Worm (Caenorhabditis elegans) whole organism, mixed stage, embryonic: Measurements from ENCODE around the gene pal-1.
"Not testable (repeated sequence)": the region's sequence is repeated elsewhere in the genome, so short reads cannot be mapped to it uniquely, and the experiment has no call there.

ENCODE experiments used
- M03D4.4 ChIP-seq: sonication (generic microtip); optimal IDR thresholded peaks from 2 replicates; lab custom pipeline; 2017; ENCODE audit warnings: mild to moderate bottlenecking, missing genetic modification characterization, missing compliant biosample characterization
- bed-3 ChIP-seq: fragments of 200-800 bp; sonication (Bioruptor generic); optimal IDR thresholded peaks from 3 replicates; lab custom pipeline; 2018; ENCODE audit warnings: mild to moderate bottlenecking, missing genetic modification characterization, moderate library complexity, missing compliant biosample characterization
- ceh-39 ChIP-seq: fragments of 150-350 bp; optimal IDR thresholded peaks from 2 replicates; lab custom pipeline; 2014; ENCODE audit warnings: missing biosample characterization, missing genetic modification characterization
- ceh-43 ChIP-seq: fragments of 200-800 bp; sonication (Bioruptor generic); optimal IDR thresholded peaks from 2 replicates; lab custom pipeline; 2018; ENCODE audit warnings: mild to moderate bottlenecking, missing genetic modification characterization, moderate library complexity, missing compliant biosample characterization
- ceh-83 ChIP-seq: fragments of 200-800 bp; sonication (Bioruptor generic); optimal IDR thresholded peaks from 2 replicates; lab custom pipeline; 2018; ENCODE audit warnings: mild to moderate bottlenecking, missing genetic modification characterization, missing compliant biosample characterization
- cnd-1 ChIP-seq: fragments of 200-800 bp; sonication (Bioruptor generic); optimal IDR thresholded peaks from 2 replicates; lab custom pipeline; 2018; ENCODE audit warnings: mild to moderate bottlenecking, missing genetic modification characterization, missing compliant biosample characterization
- drap-1 ChIP-seq: fragments of 200-800 bp; sonication (Bioruptor generic); optimal IDR thresholded peaks from 3 replicates; lab custom pipeline; 2018; ENCODE audit warnings: mild to moderate bottlenecking, missing genetic modification characterization, missing compliant biosample characterization
- elt-1 ChIP-seq: sonication (generic microtip); optimal IDR thresholded peaks from 2 replicates; lab custom pipeline; 2017; ENCODE audit warnings: missing genetic modification characterization, mild to moderate bottlenecking, missing compliant biosample characterization, antibody characterized with exemption, moderate library complexity, borderline replicate concordance; ENCODE audit not compliant: insufficient read depth
- elt-3 ChIP-seq: fragments of 150-350 bp; optimal IDR thresholded peaks from 2 replicates; lab custom pipeline; 2014; ENCODE audit warnings: missing biosample characterization, missing genetic modification characterization
- flh-1 ChIP-seq: fragments of 200-800 bp; sonication (Bioruptor generic); optimal IDR thresholded peaks from 2 replicates; lab custom pipeline; 2018; ENCODE audit warnings: mild to moderate bottlenecking, missing genetic modification characterization, moderate library complexity, missing compliant biosample characterization
- ham-2 ChIP-seq: fragments of 200-800 bp; sonication (Bioruptor generic); optimal IDR thresholded peaks from 2 replicates; lab custom pipeline; 2018; ENCODE audit warnings: mild to moderate bottlenecking, missing genetic modification characterization, missing compliant biosample characterization
- hlh-1 ChIP-seq: fragments of 150-350 bp; optimal IDR thresholded peaks from 2 replicates; lab custom pipeline; 2014; ENCODE audit warnings: missing biosample characterization, missing genetic modification reagents, missing genetic modification characterization
- lin-32 ChIP-seq: fragments of 200-800 bp; sonication (Bioruptor generic); optimal IDR thresholded peaks from 2 replicates; lab custom pipeline; 2018; ENCODE audit warnings: mild to moderate bottlenecking, missing genetic modification characterization, missing compliant biosample characterization
- lsy-2 ChIP-seq: fragments of 150-350 bp; optimal IDR thresholded peaks from 2 replicates; lab custom pipeline; 2014; ENCODE audit warnings: missing biosample characterization, missing genetic modification characterization
- mab-5 ChIP-seq: fragments of 150-350 bp; optimal IDR thresholded peaks from 2 replicates; lab custom pipeline; 2014; ENCODE audit warnings: missing biosample characterization, missing genetic modification characterization
- mls-2 ChIP-seq: sonication (generic microtip); optimal IDR thresholded peaks from 2 replicates; lab custom pipeline; 2016; ENCODE audit warnings: mild to moderate bottlenecking, missing genetic modification characterization, moderate library complexity, missing compliant biosample characterization
- nhr-12 ChIP-seq: fragments of 150-350 bp; optimal IDR thresholded peaks from 2 replicates; lab custom pipeline; 2014; ENCODE audit warnings: missing biosample characterization, missing genetic modification characterization
- nhr-2 ChIP-seq: fragments of 150-350 bp; optimal IDR thresholded peaks from 2 replicates; lab custom pipeline; 2014; ENCODE audit warnings: missing biosample characterization, missing genetic modification characterization
- nhr-237 ChIP-seq: fragments of 150-350 bp; optimal IDR thresholded peaks from 2 replicates; lab custom pipeline; 2014; ENCODE audit warnings: missing biosample characterization, missing genetic modification characterization
- nhr-28 ChIP-seq: fragments of 150-350 bp; optimal IDR thresholded peaks from 2 replicates; lab custom pipeline; 2014; ENCODE audit warnings: missing biosample characterization, missing genetic modification characterization
- pha-4 ChIP-seq: fragments of 150-350 bp; optimal IDR thresholded peaks from 2 replicates; lab custom pipeline; 2018; ENCODE audit warnings: missing biosample characterization, missing genetic modification reagents, missing genetic modification characterization
- sem-2 ChIP-seq: fragments of 200-800 bp; sonication (Bioruptor generic); optimal IDR thresholded peaks from 2 replicates; lab custom pipeline; 2018; ENCODE audit warnings: mild to moderate bottlenecking, missing genetic modification characterization, missing compliant biosample characterization
- snpc-4 ChIP-seq: fragments of 150-350 bp; optimal IDR thresholded peaks from 2 replicates; lab custom pipeline; 2014; ENCODE audit warnings: missing biosample characterization, missing genetic modification characterization
- sptf-1 ChIP-seq: sonication (generic microtip); optimal IDR thresholded peaks from 2 replicates; lab custom pipeline; 2017; ENCODE audit warnings: mild to moderate bottlenecking, missing genetic modification characterization, moderate library complexity, missing compliant biosample characterization
- tbx-8 ChIP-seq: fragments of 200-800 bp; sonication (Bioruptor generic); optimal IDR thresholded peaks from 2 replicates; lab custom pipeline; 2018; ENCODE audit warnings: mild to moderate bottlenecking, missing genetic modification characterization, moderate library complexity, missing compliant biosample characterization
- unc-120 ChIP-seq: sonication (generic microtip); optimal IDR thresholded peaks from 2 replicates; lab custom pipeline; 2017; ENCODE audit warnings: missing genetic modification characterization, missing compliant biosample characterization; ENCODE audit not compliant: poor library complexity, severe bottlenecking
- unc-39 ChIP-seq: fragments of 150-350 bp; optimal IDR thresholded peaks from 2 replicates; lab custom pipeline; 2014; ENCODE audit warnings: missing biosample characterization, missing genetic modification characterization
- unc-62 ChIP-seq: fragments of 150-350 bp; optimal IDR thresholded peaks from 2 replicates; lab custom pipeline; 2014; ENCODE audit warnings: missing biosample characterization, missing genetic modification reagents, missing genetic modification characterization
- zip-8 ChIP-seq: fragments of 150-350 bp; optimal IDR thresholded peaks from 2 replicates; lab custom pipeline; 2014; ENCODE audit warnings: missing biosample characterization, missing genetic modification characterization
- ztf-11 ChIP-seq: fragments of 150-350 bp; optimal IDR thresholded peaks from 2 replicates; lab custom pipeline; 2014; ENCODE audit warnings: missing biosample characterization, missing genetic modification characterization

The pal-1 gene

DNA sequence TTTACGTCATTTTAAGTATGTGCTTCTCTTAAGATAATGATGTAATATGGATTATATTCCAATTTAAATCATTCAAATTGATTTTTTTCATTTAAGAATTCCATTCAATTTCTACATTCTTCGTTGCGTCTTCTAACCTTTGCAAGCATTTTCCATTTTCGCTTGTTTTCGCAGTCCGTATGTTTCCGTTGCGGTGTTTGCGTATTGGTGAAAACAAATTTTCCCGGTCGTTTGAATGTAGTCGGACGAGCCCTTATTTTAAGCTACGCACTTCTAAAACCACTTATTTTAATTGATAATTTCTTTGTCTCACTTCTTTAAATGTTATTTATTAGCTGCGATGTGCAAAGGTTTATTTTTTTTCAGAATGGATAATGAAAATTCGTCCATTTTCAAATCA lies 23.7 kb downstream of the pal-1 start, which contains the start of gene mel-28:
TSS of gene mel-28 (plus strand) at position 367 of the 400 bp plus-strand sequence.
- TF ChIP-seq drap-1, result no peak
- TF ChIP-seq elt-3 (tag; lab: Kevin White, UChicago), result no peak
- no peak for TF ChIP-seq cnd-1 (tag; lab: Kevin White, UChicago)
- no peak for TF ChIP-seq nhr-237 (tag; lab: Kevin White, UChicago)
- TF ChIP-seq ceh-83, result no peak
- TF ChIP-seq pha-4 (tag; lab: Kevin White, UChicago), result no peak
- TF ChIP-seq tbx-8 (GFP tag; lab: Kevin White, UChicago), result no peak
- TF ChIP-seq flh-1, result no peak
- TF ChIP-seq nhr-12 (tag; lab: Kevin White, UChicago), result no peak
- no peak for TF ChIP-seq lsy-2 (tag; lab: Kevin White, UChicago)
- no peak for TF ChIP-seq ham-2 (GFP tag; lab: Kevin White, UChicago)
- no peak for TF ChIP-seq mls-2 (tag; lab: Kevin White, UChicago)
- no peak for TF ChIP-seq sptf-1
- TF ChIP-seq ztf-11 (tag; lab: Kevin White, UChicago), result no peak
- no peak for TF ChIP-seq M03D4.4 (tag; lab: Kevin White, UChicago)
- TF ChIP-seq lin-32, result no peak
- no peak for TF ChIP-seq elt-1 (tag; lab: Kevin White, UChicago)
- TF ChIP-seq sem-2 (GFP tag; lab: Kevin White, UChicago), result no peak

DNA sequence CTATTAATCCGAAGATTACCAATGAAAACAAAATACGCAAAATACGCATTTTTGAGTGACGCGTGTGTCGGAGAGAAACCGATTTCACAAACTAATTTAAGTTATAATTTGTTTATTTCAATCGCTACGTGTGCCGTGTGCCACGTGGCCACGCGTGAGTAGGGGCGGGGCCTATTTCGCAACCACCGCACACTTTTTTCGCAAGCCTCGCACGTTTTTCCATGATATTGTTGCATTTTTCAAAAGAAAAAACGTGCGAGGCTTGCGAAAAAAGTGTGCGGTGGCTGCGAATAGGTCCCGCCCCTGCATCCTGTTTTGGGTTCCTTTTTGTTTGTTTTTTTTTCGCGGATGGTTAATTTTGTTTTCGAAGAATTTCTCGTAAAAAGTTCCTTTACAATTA lies 24.2 kb downstream of the pal-1 start, which contains the start of gene enu-3.2:
TSS of gene enu-3.2 (minus strand) at position 105 of the 400 bp plus-strand sequence.
- not testable (repeated sequence) for TF ChIP-seq zip-8, nhr-2, nhr-12 (tag; lab: Kevin White, UChicago)

- not testable (repeated sequence) for TF ChIP-seq tbx-8 (GFP tag; lab: Kevin White, UChicago); snpc-4 (tag; lab: Kevin White, UChicago); ceh-43
Observed at ce11 chrIII:4781937-4782576, 27.3 kb downstream of the pal-1 start, which contains the start of the genes gex-5 and C38D4.10. Gene gex-5 (minus strand): TSS chrIII:4781987. Gene C38D4.10 (plus strand): TSS chrIII:4782526.

DNA sequence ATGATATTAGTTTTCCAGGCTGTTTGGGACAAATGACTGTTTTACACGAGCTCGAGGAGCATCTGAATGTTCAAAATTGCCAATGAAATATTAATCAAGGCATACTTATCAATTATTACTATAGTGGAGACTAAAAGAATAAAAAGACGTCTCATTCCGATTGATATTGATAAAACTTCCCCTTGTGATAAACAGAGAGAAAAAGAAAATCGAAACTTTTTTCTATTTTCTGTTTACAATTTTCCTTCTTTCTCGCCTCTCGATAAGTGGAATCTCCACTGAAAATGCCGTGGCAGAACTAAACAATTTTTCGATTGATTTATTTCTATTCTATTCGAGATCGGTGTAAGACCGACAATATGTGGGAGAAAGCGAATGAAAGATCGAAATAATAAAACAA lies 29.5 kb downstream of the pal-1 start, which contains the start of gene B0393.9:
TSS of gene B0393.9 (minus strand) at position 303 of the 400 bp plus-strand sequence.
- TF ChIP-seq unc-62 (GFP tag; lab: Kevin White, UChicago) (no peak), nhr-28 (no peak)

- TF ChIP-seq nhr-12 (tag; lab: Kevin White, UChicago), result no peak
- TF ChIP-seq zip-8 (tag; lab: Kevin White, UChicago), result no peak
- TF ChIP-seq mab-5 (tag; lab: Kevin White, UChicago), result no peak
- no peak for TF ChIP-seq ceh-43
- TF ChIP-seq nhr-28, result no peak
- TF ChIP-seq snpc-4 (tag; lab: Kevin White, UChicago), result no peak
- no peak for TF ChIP-seq ceh-39 (tag; lab: Kevin White, UChicago)
- no peak for TF ChIP-seq cnd-1 (tag; lab: Kevin White, UChicago)
- no peak for TF ChIP-seq unc-120 (tag; lab: Kevin White, UChicago)
- TF ChIP-seq flh-1, result no peak
- TF ChIP-seq bed-3 (GFP tag; lab: Kevin White, UChicago), result no peak
- TF ChIP-seq ceh-83, result no peak
- no peak for TF ChIP-seq unc-39 (tag; lab: Kevin White, UChicago)
- TF ChIP-seq hlh-1 (tag; lab: Kevin White, UChicago), result no peak
- TF ChIP-seq ztf-11 (tag; lab: Kevin White, UChicago), result no peak
Observed at ce11 chrIII:4778003-4778402, 31.4 kb downstream of the pal-1 start, which contains the start of gene B0393.7. Gene B0393.7 (minus strand): TSS chrIII:4778103.
